Worm (Caenorhabditis elegans) whole organism, L4/young adult: ENCODE results near the gene ddl-3.

ENCODE experiments used
- dao-5 ChIP-seq: sonication (generic microtip); optimal IDR thresholded peaks from 2 replicates; lab custom pipeline; 2016; ENCODE audit warnings: missing genotype, missing genetic modification characterization, moderate library complexity, missing compliant biosample characterization
- him-1 ChIP-seq: sonication (generic microtip); optimal IDR thresholded peaks from 2 replicates; lab custom pipeline; 2016; ENCODE audit warnings: missing genotype, missing genetic modification reagents, missing genetic modification characterization, missing compliant biosample characterization

DNA sequence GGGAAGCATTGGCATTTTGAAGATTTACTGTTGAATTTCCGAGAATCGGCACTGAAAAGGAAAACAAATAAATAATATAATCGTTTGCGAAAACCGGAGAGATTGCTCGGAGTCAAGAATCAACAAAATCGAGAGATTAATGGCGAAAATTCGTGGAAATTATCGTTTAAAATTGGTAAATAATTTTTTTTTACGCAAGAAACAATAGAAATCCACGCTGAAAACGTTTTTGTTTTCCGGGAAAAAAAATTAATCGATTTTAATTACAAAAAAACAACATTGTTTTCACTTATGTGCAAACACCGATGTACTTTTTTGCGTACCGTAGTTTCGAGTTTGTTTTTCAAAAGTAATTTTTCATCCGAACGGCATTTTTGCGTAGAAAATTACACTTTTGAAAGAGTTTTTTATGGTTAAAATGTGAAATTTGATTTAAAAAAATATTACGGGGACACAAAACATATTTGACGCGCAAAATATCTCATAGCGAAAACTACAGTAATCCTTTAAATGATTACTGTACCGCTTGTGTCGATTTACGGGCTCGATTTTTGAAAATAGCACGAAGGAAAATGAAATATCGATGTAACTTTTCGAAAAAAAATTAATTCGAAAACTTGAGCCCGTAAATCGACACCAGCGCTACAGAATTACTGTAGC is 33.4 kb downstream of the ddl-3 start, which contains the start of gene ctl-3:
- TF ChIP-seq dao-5 (no peak), him-1 (tag; lab: Kevin White, UChicago) (no peak)
